Worm (Caenorhabditis elegans): ENCODE data around the gene C53D6.11.

The C53D6.11 gene

ce11 chrIV:8978047-8978446 lies 32.3 kb upstream of the C53D6.11 start:
- TF ChIP-seq ceh-82 (tag; optimal IDR thresholded peaks at IDR 0.05) (no peak), nhr-77 (tag; optimal IDR thresholded peaks at IDR 0.05) (no peak), ztf-4 (tag; optimal IDR thresholded peaks at IDR 0.05) (no peak), nhr-28 (tag; optimal IDR thresholded peaks at IDR 0.05) (no peak), aly-2 (tag; optimal IDR thresholded peaks at IDR 0.05) (no peak), nhr-11 (tag; optimal IDR thresholded peaks at IDR 0.05) (peak; percentile 17), nfya-1 (tag; optimal IDR thresholded peaks at IDR 0.05; ENCODE audit: insufficient read depth) (peak; percentile 7), nhr-237 (tag; optimal IDR thresholded peaks at IDR 0.05) (no peak)

DNA sequence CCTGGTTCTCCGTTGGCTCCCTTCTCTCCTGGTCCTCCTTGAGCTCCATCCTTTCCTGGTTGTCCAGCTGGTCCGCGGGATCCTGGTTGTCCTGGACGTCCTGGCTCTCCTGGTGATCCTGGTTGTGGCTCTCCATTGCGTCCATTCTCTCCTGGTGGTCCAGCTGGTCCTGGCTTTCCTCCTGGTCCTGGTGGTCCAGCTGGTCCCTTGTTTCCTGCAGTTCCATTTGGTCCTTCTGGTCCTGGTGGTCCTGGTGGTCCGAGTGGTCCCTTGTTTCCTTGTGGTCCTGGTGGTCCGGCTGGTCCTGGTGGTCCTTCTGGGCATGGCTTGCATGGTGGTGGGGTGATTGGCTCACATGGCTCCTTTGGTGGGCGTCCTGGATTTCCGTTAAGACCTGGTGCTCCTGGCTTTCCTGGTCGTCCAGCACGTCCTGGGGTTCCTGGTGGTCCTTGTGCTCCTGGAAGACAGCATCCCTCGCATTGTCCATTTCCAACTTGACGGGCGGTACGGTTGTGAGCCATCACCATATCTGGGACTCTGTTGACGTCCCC lies 31.2 kb upstream of the C53D6.11 start:
- TF ChIP-seq sea-2 (GFP tag; optimal IDR thresholded peaks at IDR 0.05) (no peak), ama-1 (optimal IDR thresholded peaks at IDR 0.05) (no peak), ceh-9 (tag; optimal IDR thresholded peaks at IDR 0.05) (no peak), fkh-2 (tag; optimal IDR thresholded peaks at IDR 0.05) (no peak), daf-12 (tag; optimal IDR thresholded peaks at IDR 0.05) (no peak), mdl-1 (tag; optimal IDR thresholded peaks at IDR 0.05) (no peak)

- TF ChIP-seq hmg-11 (tag; optimal IDR thresholded peaks at IDR 0.05) (no peak), ZK546.5 (tag; optimal IDR thresholded peaks at IDR 0.05) (no peak), elt-2 (tag; optimal IDR thresholded peaks at IDR 0.05) (no peak), nhr-11 (tag; optimal IDR thresholded peaks at IDR 0.05) (no peak), fkh-10 (GFP tag; optimal IDR thresholded peaks at IDR 0.05) (no peak), mdl-1 (tag; optimal IDR thresholded peaks at IDR 0.05) (no peak), ceh-28 (tag; optimal IDR thresholded peaks at IDR 0.05) (no peak), mml-1 (tag; optimal IDR thresholded peaks at IDR 0.05) (no peak), fos-1 (tag; optimal IDR thresholded peaks at IDR 0.05) (no peak), ceh-82 (tag; optimal IDR thresholded peaks at IDR 0.05) (no peak)
These were observed 30.7 kb upstream of the C53D6.11 start, which contains the start of gene col-119 for ce11 chrIV:8979695-8980094. Gene col-119 (minus strand): TSS chrIV:8979795.

DNA sequence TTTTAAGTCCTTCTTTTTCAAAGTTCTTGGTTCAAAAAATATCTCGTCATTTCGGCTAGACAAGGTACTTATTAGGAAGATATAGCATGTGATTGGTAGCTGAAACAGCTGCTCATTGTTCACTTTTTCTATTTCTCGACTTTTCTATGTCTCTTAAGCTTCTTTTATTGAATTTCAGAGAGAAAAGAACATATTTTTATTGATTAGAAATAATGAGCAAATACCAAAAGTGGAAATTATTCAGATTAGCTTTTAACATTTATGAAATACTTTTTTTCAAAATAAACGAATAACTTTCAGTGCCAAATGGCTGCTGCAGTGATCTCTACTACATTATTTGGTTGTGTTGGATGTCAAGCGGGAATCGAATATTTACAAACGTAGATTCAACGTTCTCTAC lies 25.8 kb upstream of the C53D6.11 start, which contains the start of gene nstp-1:
Gene nstp-1, plus strand, starts transcription at position 301 of the 400 bp plus-strand sequence.
- no peak for TF ChIP-seq snpc-4 (tag; optimal IDR thresholded peaks at IDR 0.05)
- TF ChIP-seq elt-1 (tag; optimal IDR thresholded peaks at IDR 0.05): no peak

- TF ChIP-seq egl-27 (tag; optimal IDR thresholded peaks at IDR 0.05) (no peak), hmg-11 (tag; optimal IDR thresholded peaks at IDR 0.05) (peak; percentile 63), nfya-1 (tag; optimal IDR thresholded peaks at IDR 0.05; ENCODE audit: insufficient read depth) (peak; percentile 23), elt-2 (tag; optimal IDR thresholded peaks at IDR 0.05) (peak; percentile 74), zag-1 (tag; optimal IDR thresholded peaks at IDR 0.05) (no peak)
These were observed 23.5 kb upstream of the C53D6.11 start, which contains the start of gene bre-1 for ce11 chrIV:8986761-8987316. Gene bre-1 (plus strand): TSS chrIV:8987266.

- TF ChIP-seq ztf-11 (tag; optimal IDR thresholded peaks at IDR 0.05) (no peak), egl-5 (tag; optimal IDR thresholded peaks at IDR 0.05) (no peak), unc-62 (GFP tag; optimal IDR thresholded peaks at IDR 0.05) (no peak), mml-1 (tag; optimal IDR thresholded peaks at IDR 0.05) (no peak), fkh-2 (tag; optimal IDR thresholded peaks at IDR 0.05) (no peak), snpc-4 (tag; optimal IDR thresholded peaks at IDR 0.05) (no peak)
These were observed 17.6 kb upstream of the C53D6.11 start, which contains the start of gene mltn-12 for ce11 chrIV:8992786-8993185. Gene mltn-12 (plus strand): TSS chrIV:8993086.

- TF ChIP-seq unc-62 (GFP tag; optimal IDR thresholded peaks at IDR 0.05) (no peak), mml-1 (tag; optimal IDR thresholded peaks at IDR 0.05) (no peak), tbx-2 (tag; optimal IDR thresholded peaks at IDR 0.05) (no peak), ztf-11 (tag; optimal IDR thresholded peaks at IDR 0.05) (no peak), nhr-67 (tag; optimal IDR thresholded peaks at IDR 0.05) (no peak)
These were observed 15.9 kb upstream of the C53D6.11 start for ce11 chrIV:8994487-8994886.
